Worm (Caenorhabditis elegans) whole organism, late embryonic: ENCODE results near the gene gcl-1.

Source experiments
- C08G9.2 ChIP-seq: sonication (generic microtip); optimal IDR thresholded peaks from 2 replicates; lab custom pipeline; 2016; ENCODE audit warnings: mild to moderate bottlenecking, missing genetic modification characterization, moderate library complexity, missing compliant biosample characterization
- F13H6.1 ChIP-seq: sonication (generic microtip); optimal IDR thresholded peaks from 2 replicates; lab custom pipeline; 2016; ENCODE audit warnings: missing genetic modification characterization, missing compliant biosample characterization
- K02D7.2 ChIP-seq: sonication (generic microtip); optimal IDR thresholded peaks from 2 replicates; lab custom pipeline; 2017; ENCODE audit warnings: mild to moderate bottlenecking, missing genetic modification characterization, missing compliant biosample characterization
- K09A11.1 ChIP-seq: sonication (generic microtip); optimal IDR thresholded peaks from 2 replicates; lab custom pipeline; 2017; ENCODE audit warnings: antibody characterized with exemption, mild to moderate bottlenecking, missing genetic modification characterization, missing compliant biosample characterization; ENCODE audit not compliant: insufficient read depth
- T23F11.4 ChIP-seq: fragments of 200-800 bp; sonication (Bioruptor generic); optimal IDR thresholded peaks from 2 replicates; lab custom pipeline; 2018; ENCODE audit warnings: mild to moderate bottlenecking, missing genetic modification characterization, missing compliant biosample characterization
- Y22D7AL.16 ChIP-seq: sonication (generic microtip); optimal IDR thresholded peaks from 2 replicates; lab custom pipeline; 2016; ENCODE audit warnings: missing genetic modification characterization, missing compliant biosample characterization
- ahr-1 ChIP-seq: sonication (generic microtip); optimal IDR thresholded peaks from 2 replicates; lab custom pipeline; 2016; ENCODE audit warnings: missing genetic modification characterization, missing compliant biosample characterization
- ama-1 ChIP-seq: fragments of 150-350 bp; optimal IDR thresholded peaks from 2 replicates; lab custom pipeline; 2014
- ceh-18 ChIP-seq: sonication (generic microtip); optimal IDR thresholded peaks from 2 replicates; lab custom pipeline; 2016; ENCODE audit warnings: missing genetic modification characterization, missing compliant biosample characterization
- ceh-19 ChIP-seq: fragments of 200-800 bp; sonication (Bioruptor generic); optimal IDR thresholded peaks from 2 replicates; lab custom pipeline; 2018; ENCODE audit warnings: mild to moderate bottlenecking, missing genetic modification characterization, missing compliant biosample characterization
- ceh-2 ChIP-seq: sonication (generic microtip); optimal IDR thresholded peaks from 2 replicates; lab custom pipeline; 2016; ENCODE audit warnings: missing genotype, missing genetic modification characterization, missing compliant biosample characterization
- ceh-22 ChIP-seq: sonication (generic microtip); optimal IDR thresholded peaks from 2 replicates; lab custom pipeline; 2017; ENCODE audit warnings: missing biosample characterization, missing genetic modification characterization
- ceh-24 ChIP-seq: sonication (generic microtip); optimal IDR thresholded peaks from 2 replicates; lab custom pipeline; 2016; ENCODE audit warnings: mild to moderate bottlenecking, missing genetic modification characterization, missing compliant biosample characterization
- ceh-30 ChIP-seq: fragments of 150-350 bp; optimal IDR thresholded peaks from 2 replicates; lab custom pipeline; 2014; ENCODE audit warnings: missing biosample characterization, missing genetic modification characterization
- ceh-31 ChIP-seq: sonication (generic microtip); optimal IDR thresholded peaks from 2 replicates; lab custom pipeline; 2016; ENCODE audit warnings: missing genetic modification characterization, missing compliant biosample characterization
- ceh-34 ChIP-seq: sonication (generic microtip); optimal IDR thresholded peaks from 2 replicates; lab custom pipeline; 2016; ENCODE audit warnings: mild to moderate bottlenecking, missing genetic modification characterization, missing compliant biosample characterization
- ceh-45 ChIP-seq: fragments of 200-800 bp; sonication (Bioruptor generic); IDR thresholded peaks from 2 replicates; pipeline ENCODE4 v1.3.6; 2022; ENCODE audit warnings: missing genetic modification reagents, missing genetic modification characterization, missing compliant biosample characterization
- ceh-48 ChIP-seq: sonication (generic microtip); optimal IDR thresholded peaks from 2 replicates; lab custom pipeline; 2016; ENCODE audit warnings: missing genetic modification characterization, inconsistent platforms, missing compliant biosample characterization
- ceh-6 ChIP-seq: fragments of 200-800 bp; sonication (Bioruptor generic); optimal IDR thresholded peaks from 2 replicates; lab custom pipeline; 2018; ENCODE audit warnings: mild to moderate bottlenecking, missing genetic modification characterization, missing compliant biosample characterization
- che-1 ChIP-seq: sonication (generic microtip); optimal IDR thresholded peaks from 2 replicates; lab custom pipeline; 2016; ENCODE audit warnings: mild to moderate bottlenecking, missing genetic modification characterization, missing compliant biosample characterization
- dmd-4 ChIP-seq: sonication (generic microtip); optimal IDR thresholded peaks from 2 replicates; lab custom pipeline; 2016; ENCODE audit warnings: borderline replicate concordance, missing genetic modification characterization, missing compliant biosample characterization
- dve-1 ChIP-seq: sonication (generic microtip); optimal IDR thresholded peaks from 2 replicates; lab custom pipeline; 2017; ENCODE audit warnings: antibody characterized with exemption, mild to moderate bottlenecking, missing genetic modification characterization, missing compliant biosample characterization
- elt-4 ChIP-seq: sonication (generic microtip); optimal IDR thresholded peaks from 2 replicates; lab custom pipeline; 2016; ENCODE audit warnings: missing genetic modification characterization, missing compliant biosample characterization
- ets-4 ChIP-seq: sonication (generic microtip); optimal IDR thresholded peaks from 2 replicates; lab custom pipeline; 2016; ENCODE audit warnings: missing genetic modification characterization, missing compliant biosample characterization
- fax-1 ChIP-seq: sonication (generic microtip); optimal IDR thresholded peaks from 2 replicates; lab custom pipeline; 2016; ENCODE audit warnings: missing genotype, missing genetic modification characterization, missing compliant biosample characterization
- gmeb-2 ChIP-seq: sonication (generic microtip); optimal IDR thresholded peaks from 2 replicates; lab custom pipeline; 2016; ENCODE audit warnings: missing genetic modification characterization, inconsistent platforms, missing compliant biosample characterization
- hlh-13 ChIP-seq: fragments of 200-800 bp; sonication (Bioruptor generic); optimal IDR thresholded peaks from 2 replicates; lab custom pipeline; 2018; ENCODE audit warnings: mild to moderate bottlenecking, missing genetic modification characterization, missing compliant biosample characterization
- hlh-15 ChIP-seq: sonication (generic microtip); optimal IDR thresholded peaks from 2 replicates; lab custom pipeline; 2016; ENCODE audit warnings: missing genetic modification characterization, missing compliant biosample characterization
- hlh-30 ChIP-seq: sonication (generic microtip); optimal IDR thresholded peaks from 2 replicates; lab custom pipeline; 2017; ENCODE audit warnings: antibody characterized with exemption, missing genetic modification characterization, missing compliant biosample characterization; ENCODE audit not compliant: insufficient read depth
- hlh-6 ChIP-seq: sonication (generic microtip); optimal IDR thresholded peaks from 2 replicates; lab custom pipeline; 2016; ENCODE audit warnings: missing genotype, missing genetic modification characterization, missing compliant biosample characterization
- lim-6 ChIP-seq: sonication (generic microtip); optimal IDR thresholded peaks from 2 replicates; lab custom pipeline; 2016; ENCODE audit warnings: missing genetic modification characterization, missing compliant biosample characterization
- madf-2 ChIP-seq: sonication (generic microtip); optimal IDR thresholded peaks from 2 replicates; lab custom pipeline; 2017; ENCODE audit warnings: missing genetic modification characterization, missing compliant biosample characterization
- nfya-1 ChIP-seq: sonication (generic microtip); optimal IDR thresholded peaks from 2 replicates; lab custom pipeline; 2017; ENCODE audit warnings: missing genetic modification characterization, mild to moderate bottlenecking, missing compliant biosample characterization, antibody characterized with exemption, moderate library complexity
- nhr-11 ChIP-seq: fragments of 150-350 bp; optimal IDR thresholded peaks from 2 replicates; lab custom pipeline; 2014; ENCODE audit warnings: missing biosample characterization, missing genetic modification characterization
- nhr-232 ChIP-seq: sonication (generic microtip); optimal IDR thresholded peaks from 2 replicates; lab custom pipeline; 2016; ENCODE audit warnings: missing genetic modification characterization, missing compliant biosample characterization
- npax-4 ChIP-seq: sonication (generic microtip); optimal IDR thresholded peaks from 2 replicates; lab custom pipeline; 2016; ENCODE audit warnings: missing genetic modification characterization, missing compliant biosample characterization
- odd-2 ChIP-seq: sonication (generic microtip); optimal IDR thresholded peaks from 2 replicates; lab custom pipeline; 2017; ENCODE audit warnings: antibody characterized with exemption, mild to moderate bottlenecking, missing genetic modification characterization, missing compliant biosample characterization
- pag-3 ChIP-seq: sonication (generic microtip); optimal IDR thresholded peaks from 2 replicates; lab custom pipeline; 2016; ENCODE audit warnings: missing compliant biosample characterization, missing genetic modification characterization, borderline replicate concordance
- pat-9 ChIP-seq: fragments of 200-800 bp; sonication (Bioruptor generic); optimal IDR thresholded peaks from 2 replicates; lab custom pipeline; 2018; ENCODE audit warnings: mild to moderate bottlenecking, missing genetic modification characterization, moderate library complexity, missing compliant biosample characterization
- pax-1 ChIP-seq: fragments of 150-350 bp; optimal IDR thresholded peaks from 2 replicates; lab custom pipeline; 2014; ENCODE audit warnings: missing biosample characterization, missing genetic modification characterization
- pha-4 ChIP-seq: fragments of 150-350 bp; optimal IDR thresholded peaks from 2 replicates; lab custom pipeline; 2018; ENCODE audit warnings: missing biosample characterization, missing genetic modification reagents, missing genetic modification characterization
- pqm-1 ChIP-seq: sonication (generic microtip); optimal IDR thresholded peaks from 2 replicates; lab custom pipeline; 2016; ENCODE audit warnings: missing genetic modification characterization, missing compliant biosample characterization
- ref-2 ChIP-seq: sonication (generic microtip); optimal IDR thresholded peaks from 2 replicates; lab custom pipeline; 2016; ENCODE audit warnings: missing genetic modification characterization, missing compliant biosample characterization
- rnt-1 ChIP-seq: sonication (generic microtip); optimal IDR thresholded peaks from 2 replicates; lab custom pipeline; 2016; ENCODE audit warnings: missing genetic modification characterization, missing compliant biosample characterization
- sdc-2 ChIP-seq: sonication (generic microtip); optimal IDR thresholded peaks from 2 replicates; lab custom pipeline; 2016; ENCODE audit warnings: missing genotype, missing genetic modification characterization, missing compliant biosample characterization
- sox-2 ChIP-seq: fragments of 200-800 bp; sonication (Bioruptor generic); IDR thresholded peaks from 2 replicates; pipeline ENCODE4 v1.3.6; 2022; ENCODE audit warnings: missing genetic modification reagents, missing genetic modification characterization, missing compliant biosample characterization
- syd-9 ChIP-seq: sonication (generic microtip); optimal IDR thresholded peaks from 2 replicates; lab custom pipeline; 2016; ENCODE audit warnings: mild to moderate bottlenecking, missing genetic modification characterization, moderate library complexity, missing compliant biosample characterization
- ttx-3 ChIP-seq: sonication (generic microtip); optimal IDR thresholded peaks from 2 replicates; lab custom pipeline; 2016; ENCODE audit warnings: missing genetic modification reagents, missing genetic modification characterization, missing compliant biosample characterization
- unc-3 ChIP-seq, 2 experiments: fragments of 200-800 bp in 1 of 2; sonication (Bioruptor generic) in 1 of 2; sonication (generic microtip) in 1 of 2; conservative IDR thresholded peaks in 1 of 2; optimal IDR thresholded peaks in 1 of 2; 2 replicates each; pipeline versions ENCODE4 v1.3.6 to Lab custom; 2016 to 2022; ENCODE audit warnings: missing compliant biosample characterization in 2 of 2, missing genetic modification characterization in 2 of 2, missing genetic modification reagents in 1 of 2
- unc-42 ChIP-seq: sonication (generic microtip); optimal IDR thresholded peaks from 2 replicates; lab custom pipeline; 2016; ENCODE audit warnings: missing genotype, missing genetic modification characterization, missing compliant biosample characterization
- unc-55 ChIP-seq: sonication (generic microtip); optimal IDR thresholded peaks from 2 replicates; lab custom pipeline; 2017; ENCODE audit warnings: missing biosample characterization, missing genetic modification reagents, missing genetic modification characterization
- unc-86 ChIP-seq: sonication (generic microtip); optimal IDR thresholded peaks from 2 replicates; lab custom pipeline; 2016; ENCODE audit warnings: missing genetic modification characterization, missing compliant biosample characterization
- zip-5 ChIP-seq: sonication (generic microtip); optimal IDR thresholded peaks from 2 replicates; lab custom pipeline; 2016; ENCODE audit warnings: missing genetic modification characterization, missing compliant biosample characterization

The gcl-1 gene

DNA sequence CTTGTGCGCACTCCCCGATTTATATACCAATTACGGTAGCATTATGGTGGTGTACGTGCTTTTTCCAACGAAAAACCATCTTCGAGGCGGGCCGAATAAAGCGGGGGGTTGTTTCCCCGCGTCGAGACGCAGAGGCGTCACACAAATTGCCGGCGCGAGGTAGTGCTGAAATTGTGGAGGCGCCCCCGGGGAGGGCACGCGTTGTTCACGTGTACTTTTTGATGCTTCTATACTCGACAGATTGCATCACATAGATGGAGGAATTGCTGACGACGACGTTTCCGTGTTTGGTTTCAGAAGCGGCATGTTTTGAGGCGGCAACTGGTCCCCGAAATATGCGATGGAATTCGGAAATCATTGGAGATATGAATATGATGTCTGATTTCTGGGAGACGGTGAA lies 17.4 kb downstream of the gcl-1 start (continued):
- TF ChIP-seq zip-5 (tag; lab: Kevin White, UChicago) (no peak), dmd-4 (no peak), rnt-1 (tag; lab: Kevin White, UChicago) (peak; percentile 16), K09A11.1 (tag; lab: Kevin White, UChicago) (no peak), unc-86 (tag; lab: Kevin White, UChicago) (no peak), odd-2 (no peak), ahr-1 (tag; lab: Kevin White, UChicago) (no peak), unc-42 (tag; lab: Kevin White, UChicago) (peak; percentile 67), pha-4 (no peak), ceh-19 (GFP tag; lab: Kevin White, UChicago) (no peak), gmeb-2 (no peak), hlh-13 (GFP tag; lab: Kevin White, UChicago) (no peak), ceh-24 (tag; lab: Kevin White, UChicago) (no peak), ceh-18 (tag; lab: Kevin White, UChicago) (peak; percentile 82), ceh-34 (tag; lab: Kevin White, UChicago) (no peak), hlh-6 (tag; lab: Kevin White, UChicago) (no peak), elt-4 (tag; lab: Kevin White, UChicago) (no peak), hlh-30 (tag; lab: Kevin White, UChicago) (peak; percentile 37), C08G9.2 (no peak), sdc-2 (tag; lab: Kevin White, UChicago) (no peak), pat-9 (tag; lab: Kevin White, UChicago) (no peak), ceh-45 (GFP tag; lab: Robert Waterston, UW) (no peak), Y22D7AL.16 (tag; lab: Kevin White, UChicago) (no peak), ceh-30 (no peak), F13H6.1 (tag; lab: Kevin White, UChicago) (no peak), dve-1 (peak; percentile 48), nhr-232 (no peak), nfya-1 (tag; lab: Kevin White, UChicago) (peak; percentile 45), madf-2 (no peak), ceh-2 (tag; lab: Kevin White, UChicago) (no peak), pag-3 (no peak), hlh-15 (tag; lab: Kevin White, UChicago) (no peak), ceh-6 (GFP tag; lab: Kevin White, UChicago) (no peak), ceh-48 (tag; lab: Kevin White, UChicago) (no peak), fax-1 (tag; lab: Kevin White, UChicago) (peak; percentile 17), ceh-31 (tag; lab: Kevin White, UChicago) (peak; percentile 54), ceh-22 (tag; lab: Kevin White, UChicago) (no peak), pax-1 (no peak), pqm-1 (tag; lab: Kevin White, UChicago) (peak; percentile 63), unc-3 (GFP tag; conservative IDR thresholded peaks at IDR 0.05; lab: Robert Waterston, UW) (no peak), unc-3 (tag; optimal IDR thresholded peaks at IDR 0.05; lab: Kevin White, UChicago) (no peak), ttx-3 (no peak), T23F11.4 (GFP tag; lab: Kevin White, UChicago) (no peak), unc-55 (GFP tag; lab: Kevin White, UChicago) (peak; percentile 58), ama-1 (lab: Kevin White, UChicago) (no peak), lim-6 (tag; lab: Kevin White, UChicago) (no peak), syd-9 (no peak), nhr-11 (no peak), K02D7.2 (tag; lab: Kevin White, UChicago) (no peak), ref-2 (tag; lab: Kevin White, UChicago) (peak; percentile 2), sox-2 (GFP tag; lab: Robert Waterston, UW) (no peak), npax-4 (tag; lab: Kevin White, UChicago) (no peak), che-1 (no peak), ets-4 (tag; lab: Kevin White, UChicago) (no peak)
